Fruit fly (Drosophila melanogaster) S2 (cell line): ENCODE results near the gene Art9.

Source experiments
- CG8478 ChIP-seq: fragments of >200 bp; optimal IDR thresholded peaks from 2 replicates; lab custom pipeline; 2018
- CTCF ChIP-seq, 2 experiments: fragments of >200 bp; optimal IDR thresholded peaks; 2 replicates each; lab custom pipeline; 2018

- TF ChIP-seq CTCF (optimal IDR thresholded peaks at IDR 0.05; lab: Kevin White, UChicago) (no peak), CG8478 (lab: Kevin White, UChicago) (no peak)
Measured at dm6 chr3R:13909065-13909464, 34.2 kb downstream of the Art9 start.
